Comparison of ENCODE assay signal across 1 fruit fly cellular context in the genomic region with DNA sequence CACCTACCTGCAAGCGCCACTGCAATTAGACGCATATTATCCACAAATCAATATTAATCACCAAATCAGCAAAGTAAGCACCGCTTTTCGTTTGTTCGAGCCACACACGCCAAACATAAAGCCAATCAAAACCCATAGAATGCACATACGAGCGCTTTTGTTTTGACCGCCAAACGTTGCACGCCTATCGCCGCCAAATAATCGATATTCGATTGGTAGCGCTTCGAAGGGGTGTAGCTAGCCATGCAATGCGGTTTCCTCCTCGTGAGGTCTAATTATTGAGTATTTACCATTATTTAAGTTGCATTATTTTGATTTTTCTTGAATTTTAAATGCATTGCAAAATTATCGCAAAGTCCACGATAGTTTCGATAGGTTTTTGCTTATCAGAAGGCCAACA.
TF ChIP-seq lines count a peak whose summit lies in the region.

No protein-coding gene starts in this region.

TF ChIP-seq in whole organism, embryonic, 481 proteins besides CTCF, POLR2A, EP300 and RAD21 (continued from another document):
- TF ChIP-seq gcm (GFP tag; optimal IDR thresholded peaks at IDR 0.05; lab: Kevin White, UChicago) (no peak), vnd (GFP tag; IDR thresholded peaks at IDR 0.05; lab: Robert Waterston, UW; ENCODE audit: partially characterized antibody) (peak; percentile 76), prd (optimal IDR thresholded peaks at IDR 0.05; lab: Kevin White, UChicago) (no peak), prd (GFP tag; IDR thresholded peaks at IDR 0.05; lab: Robert Waterston, UW) (no peak), unc-4 (GFP tag; IDR thresholded peaks at IDR 0.05; lab: Robert Waterston, UW; ENCODE audit: partially characterized antibody) (peak; percentile 59), Lhr (GFP tag; optimal IDR thresholded peaks at IDR 0.05; lab: Kevin White, UChicago) (peak; percentile 6), Abd-B (GFP tag; optimal IDR thresholded peaks at IDR 0.05; lab: Kevin White, UChicago) (no peak), Dp (GFP tag; optimal IDR thresholded peaks at IDR 0.05; lab: Kevin White, UChicago) (peak; percentile 79), CG7963 (GFP tag; IDR thresholded peaks at IDR 0.05; lab: Robert Waterston, UW; ENCODE audit: partially characterized antibody) (peak; percentile 63; the same call in 1 of the 3 replicates), CG11456 (GFP tag; IDR thresholded peaks at IDR 0.05; lab: Robert Waterston, UW) (no peak), Asciz (GFP tag; optimal IDR thresholded peaks at IDR 0.05; lab: Kevin White, UChicago) (no peak), CG6791 (GFP tag; IDR thresholded peaks at IDR 0.05; lab: Robert Waterston, UW; ENCODE audit: partially characterized antibody) (peak; percentile 79), CG13287 (GFP tag; IDR thresholded peaks at IDR 0.05; lab: Robert Waterston, UW; ENCODE audit: partially characterized antibody) (peak; percentile 82), CG2116 (GFP tag; optimal IDR thresholded peaks at IDR 0.05; lab: Kevin White, UChicago) (peak; percentile 72), CG18262 (tag; optimal IDR thresholded peaks at IDR 0.05; lab: Kevin White, UChicago) (no peak), CG32532 (GFP tag; IDR thresholded peaks at IDR 0.05; lab: Robert Waterston, UW) (no peak), bbx (GFP tag; IDR thresholded peaks at IDR 0.05; lab: Robert Waterston, UW; ENCODE audit: partially characterized antibody) (peak; percentile 66), sna (GFP tag; IDR thresholded peaks at IDR 0.05; lab: Robert Waterston, UW; ENCODE audit: partially characterized antibody) (peak; percentile 79), hb (GFP tag; IDR thresholded peaks at IDR 0.05; lab: Robert Waterston, UW; ENCODE audit: partially characterized antibody) (peak; percentile 71; the same call in 2 of the 3 replicates), E2f2 (GFP tag; IDR thresholded peaks at IDR 0.05; lab: Robert Waterston, UW) (peak; percentile 90), Dref (GFP tag; IDR thresholded peaks at IDR 0.05; lab: Robert Waterston, UW) (peak; percentile 66), CG7357 (GFP tag; IDR thresholded peaks at IDR 0.05; lab: Robert Waterston, UW) (no peak), H15 (GFP tag; IDR thresholded peaks at IDR 0.05; lab: Robert Waterston, UW) (no peak), Scr (GFP tag; IDR thresholded peaks at IDR 0.05; lab: Robert Waterston, UW; ENCODE audit: partially characterized antibody) (peak; percentile 73), Sry-δ (GFP tag; optimal IDR thresholded peaks at IDR 0.05; lab: Kevin White, UChicago) (peak; percentile 24), CG5180 (GFP tag; optimal IDR thresholded peaks at IDR 0.05; lab: Kevin White, UChicago) (peak; percentile 74), p53 (GFP tag; optimal IDR thresholded peaks at IDR 0.05; lab: Kevin White, UChicago) (no peak), chinmo (GFP tag; IDR thresholded peaks at IDR 0.05; lab: Robert Waterston, UW; ENCODE audit: partially characterized antibody) (0 out of 4 replicates have a peak, but pooled peaks have one; percentile 53), zen2 (GFP tag; IDR thresholded peaks at IDR 0.05; lab: Robert Waterston, UW; ENCODE audit: partially characterized antibody) (peak; percentile 72), Bgb (GFP tag; IDR thresholded peaks at IDR 0.05; lab: Robert Waterston, UW; ENCODE audit: partially characterized antibody) (peak; percentile 65), inv (GFP tag; IDR thresholded peaks at IDR 0.05; lab: Robert Waterston, UW; ENCODE audit: partially characterized antibody) (peak; percentile 47; the same call in 1 of the 2 replicates), CG14860 (GFP tag; IDR thresholded peaks at IDR 0.05; lab: Robert Waterston, UW; ENCODE audit: partially characterized antibody) (peak; percentile 74), mld (GFP tag; IDR thresholded peaks at IDR 0.05; lab: Robert Waterston, UW; ENCODE audit: partially characterized antibody) (peak; percentile 60; the same call in 1 of the 3 replicates), Optix (GFP tag; IDR thresholded peaks at IDR 0.05; lab: Robert Waterston, UW) (no peak), CG7928 (GFP tag; optimal IDR thresholded peaks at IDR 0.05; lab: Kevin White, UChicago) (no peak), repo (GFP tag; optimal IDR thresholded peaks at IDR 0.05; lab: Kevin White, UChicago) (no peak), Poxn (GFP tag; IDR thresholded peaks at IDR 0.05; lab: Robert Waterston, UW) (no peak), CG8290 (GFP tag; optimal IDR thresholded peaks at IDR 0.05; lab: Kevin White, UChicago) (peak; percentile 43), CG8290 (tag; optimal IDR thresholded peaks at IDR 0.05; lab: Kevin White, UChicago) (no peak), stwl (tag; optimal IDR thresholded peaks at IDR 0.05; lab: Kevin White, UChicago) (peak; percentile 26), CG34224 (GFP tag; IDR thresholded peaks at IDR 0.05; lab: Robert Waterston, UW; ENCODE audit: partially characterized antibody) (peak; percentile 72)
